Worm (Caenorhabditis elegans): ENCODE results near the gene T25B9.9.

Gene T25B9.9

DNA sequence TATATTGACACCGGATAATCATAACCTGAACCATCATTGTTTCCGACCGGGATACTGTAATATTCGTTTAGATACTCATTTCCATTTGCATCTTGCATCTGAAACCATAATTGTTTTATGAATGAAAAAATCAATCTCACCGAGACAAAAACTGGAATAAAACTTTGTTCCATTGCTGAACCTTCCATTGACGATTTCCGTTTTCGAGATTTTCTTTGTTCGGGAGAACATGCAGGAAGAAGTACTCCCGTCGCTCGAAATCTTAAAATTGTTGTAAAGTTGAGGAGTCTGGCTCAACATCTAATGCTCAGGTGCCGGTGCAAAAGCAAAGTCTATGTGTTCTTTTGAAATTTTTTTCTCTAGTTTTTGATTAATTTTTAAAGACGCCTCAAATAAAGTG lies 56.6 kb downstream of the T25B9.9 start:
- TF ChIP-seq snu-23 (GFP tag; optimal IDR thresholded peaks at IDR 0.05), result no peak
- TF ChIP-seq ztf-11 (tag; optimal IDR thresholded peaks at IDR 0.05), result no peak
- TF ChIP-seq hlh-17 (GFP tag; optimal IDR thresholded peaks at IDR 0.05; ENCODE audit: borderline replicate concordance), result no peak
- no peak for TF ChIP-seq sup-37 (GFP tag; optimal IDR thresholded peaks at IDR 0.05)
- no peak for TF ChIP-seq nhr-19 (GFP tag; conservative IDR thresholded peaks at IDR 0.05)
- no peak for TF ChIP-seq ceh-8 (GFP tag; optimal IDR thresholded peaks at IDR 0.05)
- no peak for TF ChIP-seq ceh-82 (tag; optimal IDR thresholded peaks at IDR 0.05)
- TF ChIP-seq ces-1 (GFP tag; optimal IDR thresholded peaks at IDR 0.05), result no peak
- no peak for TF ChIP-seq ets-5 (GFP tag; IDR thresholded peaks at IDR 0.05)
- no peak for TF ChIP-seq nhr-71 (tag; optimal IDR thresholded peaks at IDR 0.05)
- no peak for TF ChIP-seq unc-98 (GFP tag; IDR thresholded peaks at IDR 0.05)
- TF ChIP-seq skn-1 (tag; optimal IDR thresholded peaks at IDR 0.05), result no peak
- TF ChIP-seq egl-13 (tag; optimal IDR thresholded peaks at IDR 0.05), result no peak
- no peak for TF ChIP-seq nhr-237 (tag; optimal IDR thresholded peaks at IDR 0.05)
- no peak for TF ChIP-seq pag-3 (tag; optimal IDR thresholded peaks at IDR 0.05; ENCODE audit: borderline replicate concordance, insufficient read depth)
- TF ChIP-seq nhr-20 (tag; optimal IDR thresholded peaks at IDR 0.05), result no peak
- no peak for TF ChIP-seq nhr-84 (tag; optimal IDR thresholded peaks at IDR 0.05)
- TF ChIP-seq aha-1 (tag; optimal IDR thresholded peaks at IDR 0.05), result no peak
- TF ChIP-seq Y116A8C.19 (tag; optimal IDR thresholded peaks at IDR 0.05; ENCODE audit: borderline replicate concordance), result no peak
- no peak for TF ChIP-seq pax-3 (tag; optimal IDR thresholded peaks at IDR 0.05)
